Worm (Caenorhabditis elegans) whole organism, L2 larva: ENCODE measurements around the gene lin-25.

Experiments used
- lin-39 ChIP-seq: fragments of 150-350 bp; optimal IDR thresholded peaks from 2 replicates; lab custom pipeline; 2014; ENCODE audit warnings: missing biosample characterization, missing genetic modification reagents, missing genetic modification characterization
- mdl-1 ChIP-seq, 2 experiments: fragments of 150-350 bp in 1 of 2; sonication (generic microtip) in 1 of 2; optimal IDR thresholded peaks; 2 replicates each; lab custom pipeline; 2017; ENCODE audit warnings: missing biosample characterization in 2 of 2, missing genetic modification characterization in 2 of 2
- nhr-237 ChIP-seq: fragments of 150-350 bp; optimal IDR thresholded peaks from 2 replicates; lab custom pipeline; 2014; ENCODE audit warnings: missing biosample characterization, missing genetic modification characterization
- ztf-4 ChIP-seq: fragments of 150-350 bp; optimal IDR thresholded peaks from 2 replicates; lab custom pipeline; 2014; ENCODE audit warnings: missing biosample characterization, missing genetic modification characterization

DNA sequence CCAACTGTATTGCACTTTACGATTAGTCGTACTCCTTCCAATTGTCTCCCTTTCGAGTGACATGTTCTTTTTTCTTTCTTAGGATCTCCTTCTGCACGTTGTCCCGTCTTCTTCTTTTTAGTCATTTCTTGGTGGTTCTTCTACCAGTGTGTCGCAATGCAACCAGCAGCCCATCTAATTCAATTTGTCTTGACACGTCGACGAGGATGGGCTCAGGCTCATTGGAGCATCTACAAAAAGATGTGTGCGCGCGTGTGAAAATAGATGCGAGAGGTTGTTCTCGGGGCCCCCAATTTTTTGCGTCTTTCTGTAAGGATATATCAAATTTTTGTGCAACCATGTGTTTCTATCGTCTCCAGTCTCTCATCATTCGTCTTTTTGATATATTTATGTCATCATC, 51.9 kb downstream of the lin-25 start:
- TF ChIP-seq lin-39 (no peak), mdl-1 (tag; optimal IDR thresholded peaks at IDR 0.05; lab: Kevin White, UChicago) (no peak), ztf-4 (tag; lab: Kevin White, UChicago) (no peak), nhr-237 (tag; lab: Kevin White, UChicago) (no peak)
